Worm (Caenorhabditis elegans) whole organism, L4 larva: ENCODE measurements around the gene C04E7.5.

Experiments used
- R02D3.7 ChIP-seq: fragments of 150-350 bp; sonication (generic microtip); optimal IDR thresholded peaks from 3 replicates; lab custom pipeline; 2014; ENCODE audit warnings: missing biosample characterization, missing genetic modification characterization
- aly-2 ChIP-seq: sonication (generic microtip); optimal IDR thresholded peaks from 2 replicates; lab custom pipeline; 2018; ENCODE audit warnings: missing biosample characterization, missing genetic modification characterization
- nhr-102 ChIP-seq: sonication (generic microtip); optimal IDR thresholded peaks from 2 replicates; lab custom pipeline; 2016; ENCODE audit warnings: mild to moderate bottlenecking, missing genetic modification characterization, moderate library complexity, missing compliant biosample characterization
- ztf-7 ChIP-seq: fragments of 150-350 bp; optimal IDR thresholded peaks from 2 replicates; lab custom pipeline; 2014; ENCODE audit warnings: missing biosample characterization, missing genetic modification characterization

ce11 chrX:390469-390868 is 29.9 kb downstream of the C04E7.5 start, which contains the start of gene R04A9.9:
- TF ChIP-seq aly-2 (tag; lab: Kevin White, UChicago) (no peak), ztf-7 (tag; lab: Kevin White, UChicago) (no peak), nhr-102 (no peak), R02D3.7 (no peak)
